Worm (Caenorhabditis elegans) whole organism, early embryonic: Measurements from ENCODE around the gene srw-134.

Source experiments
- F13C5.2 ChIP-seq: sonication (generic microtip); optimal IDR thresholded peaks from 2 replicates; lab custom pipeline; 2017; ENCODE audit warnings: mild to moderate bottlenecking, missing genetic modification characterization, inconsistent platforms, missing compliant biosample characterization
- aly-1 ChIP-seq: sonication (generic microtip); optimal IDR thresholded peaks from 2 replicates; lab custom pipeline; 2016; ENCODE audit warnings: missing genetic modification characterization, missing compliant biosample characterization
- ama-1 ChIP-seq: fragments of 150-350 bp; optimal IDR thresholded peaks from 2 replicates; lab custom pipeline; 2014
- ceh-36 ChIP-seq: sonication (generic microtip); optimal IDR thresholded peaks from 2 replicates; lab custom pipeline; 2016; ENCODE audit warnings: missing genetic modification characterization, inconsistent platforms, missing compliant biosample characterization
- flt-1 ChIP-seq: fragments of 200-800 bp; sonication (Bioruptor generic); IDR thresholded peaks from 2 replicates; pipeline ENCODE4 v1.3.6; 2022; ENCODE audit warnings: missing genetic modification characterization, missing compliant biosample characterization
- hmg-4 ChIP-seq: fragments of 200-800 bp; sonication (Bioruptor generic); optimal IDR thresholded peaks from 2 replicates; lab custom pipeline; 2018; ENCODE audit warnings: mild to moderate bottlenecking, missing genetic modification characterization, missing compliant biosample characterization
- hnd-1 ChIP-seq: sonication (generic microtip); optimal IDR thresholded peaks from 2 replicates; lab custom pipeline; 2016; ENCODE audit warnings: missing genetic modification characterization, missing compliant biosample characterization
- pes-1 ChIP-seq: fragments of 200-800 bp; sonication (Bioruptor generic); IDR thresholded peaks from 2 replicates; pipeline ENCODE4 v1.3.6; 2022; ENCODE audit warnings: missing genetic modification reagents, missing genetic modification characterization, missing compliant biosample characterization
- scrt-1 ChIP-seq: fragments of 200-800 bp; sonication (Bioruptor generic); IDR thresholded peaks from 2 replicates; pipeline ENCODE4 v1.3.6; 2022; ENCODE audit warnings: missing genetic modification characterization, missing compliant biosample characterization
- tbx-11 ChIP-seq: fragments of 200-800 bp; sonication (Bioruptor generic); IDR thresholded peaks from 2 replicates; pipeline ENCODE4 v1.3.6; 2022; ENCODE audit warnings: missing genetic modification characterization, missing compliant biosample characterization
- tra-4 ChIP-seq: sonication (generic microtip); optimal IDR thresholded peaks from 2 replicates; lab custom pipeline; 2017; ENCODE audit warnings: missing genetic modification characterization, missing compliant biosample characterization

DNA sequence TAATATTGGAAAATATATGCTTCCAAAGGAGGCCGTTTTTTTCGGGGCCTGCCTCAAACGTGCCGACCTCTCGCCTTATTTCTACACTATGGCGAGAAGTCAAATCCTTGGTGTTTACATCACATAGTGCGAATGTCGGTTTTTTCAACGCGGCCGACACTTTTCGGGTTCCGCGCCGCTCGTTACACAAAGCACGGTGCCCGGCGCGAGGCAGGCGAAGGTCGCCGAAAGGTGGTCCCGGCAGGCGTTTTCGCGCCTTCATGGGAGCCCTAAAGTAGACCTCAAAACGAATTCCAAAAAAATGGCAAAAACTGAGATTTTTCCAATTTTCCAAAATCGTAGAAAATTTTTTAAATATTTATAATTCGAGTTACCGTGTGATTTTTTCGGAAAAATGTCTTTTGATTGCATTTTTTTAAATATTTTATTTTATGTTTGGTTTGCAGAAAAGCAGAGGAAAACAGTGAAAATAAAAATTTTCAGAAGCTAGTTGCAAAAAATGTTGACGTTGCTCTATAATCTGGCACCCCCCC lies 13.2 kb upstream of the srw-134 start, which contains the start of gene T05B4.12:
- TF ChIP-seq ama-1 (no peak), scrt-1 (GFP tag; lab: Robert Waterston, UW) (no peak), flt-1 (GFP tag; lab: Robert Waterston, UW) (no peak), aly-1 (tag; lab: Kevin White, UChicago) (no peak), F13C5.2 (tag; lab: Kevin White, UChicago) (no peak), pes-1 (GFP tag; lab: Robert Waterston, UW) (no peak), hmg-4 (no peak), tbx-11 (no peak), tra-4 (tag; lab: Kevin White, UChicago) (no peak), hnd-1 (tag; lab: Kevin White, UChicago) (no peak), ceh-36 (no peak)
